Fruit fly (Drosophila melanogaster): Measurements from ENCODE around the gene Tet.

The Tet gene

dm6 chr3L:2866843-2867242 lies 12.1 kb downstream of the Tet start:
- TF ChIP-seq foxo (GFP tag; optimal IDR thresholded peaks at IDR 0.05): peak in 1 of 2 experiments; percentile 8
- no peak for TF ChIP-seq sage (GFP tag; optimal IDR thresholded peaks at IDR 0.05)
- no peak for TF ChIP-seq tai (GFP tag; optimal IDR thresholded peaks at IDR 0.05)
- TF ChIP-seq Hr78 (GFP tag; optimal IDR thresholded peaks at IDR 0.05): no peak
- peak; percentile 46 for TF ChIP-seq fru (GFP tag; optimal IDR thresholded peaks at IDR 0.05)
- TF ChIP-seq brk (GFP tag; optimal IDR thresholded peaks at IDR 0.05): no peak
- TF ChIP-seq woc (GFP tag; optimal IDR thresholded peaks at IDR 0.05): peak; percentile 48
- no peak for TF ChIP-seq pan (optimal IDR thresholded peaks at IDR 0.05)
- peak; percentile 26 for TF ChIP-seq HLH106 (tag; optimal IDR thresholded peaks at IDR 0.05)
- TF ChIP-seq h (GFP tag; optimal IDR thresholded peaks at IDR 0.05): peak; percentile 45
- TF ChIP-seq Rel (GFP tag; optimal IDR thresholded peaks at IDR 0.05): no peak
- TF ChIP-seq Rel (tag; optimal IDR thresholded peaks at IDR 0.05): no peak
- no peak for TF ChIP-seq Jra (GFP tag; optimal IDR thresholded peaks at IDR 0.05)
- TF ChIP-seq Hnf4 (GFP tag; optimal IDR thresholded peaks at IDR 0.05): no peak
- TF ChIP-seq jim (GFP tag; optimal IDR thresholded peaks at IDR 0.05): no peak
- no peak for TF ChIP-seq CG32264 (GFP tag; optimal IDR thresholded peaks at IDR 0.05)
- peak; percentile 53 for TF ChIP-seq Sp1 (GFP tag; optimal IDR thresholded peaks at IDR 0.05)
- TF ChIP-seq N (GFP tag; optimal IDR thresholded peaks at IDR 0.05): no peak
- no peak for TF ChIP-seq Vsx2 (GFP tag; optimal IDR thresholded peaks at IDR 0.05; ENCODE audit: partially characterized antibody)
- no peak for TF ChIP-seq GATAd (GFP tag; optimal IDR thresholded peaks at IDR 0.05)
- peak; percentile 64 for TF ChIP-seq rgr (GFP tag; optimal IDR thresholded peaks at IDR 0.05)
- no peak for TF ChIP-seq Hr83 (GFP tag; optimal IDR thresholded peaks at IDR 0.05; ENCODE audit: poor library complexity, severe bottlenecking)
- TF ChIP-seq OdsH (GFP tag; optimal IDR thresholded peaks at IDR 0.05): peak; percentile 49
- no peak for TF ChIP-seq CG9705 (GFP tag; optimal IDR thresholded peaks at IDR 0.05)
- TF ChIP-seq lola (GFP tag; optimal IDR thresholded peaks at IDR 0.05): no peak
- TF ChIP-seq psq (GFP tag; optimal IDR thresholded peaks at IDR 0.05): peak; percentile 10
- TF ChIP-seq Dif (GFP tag; optimal IDR thresholded peaks at IDR 0.05; ENCODE audit: partially characterized antibody): no peak
- peak; percentile 43 for TF ChIP-seq br (GFP tag; optimal IDR thresholded peaks at IDR 0.05)
- peak; percentile 46 for TF ChIP-seq ey (GFP tag; optimal IDR thresholded peaks at IDR 0.05)

dm6 chr3L:2865564-2865963 lies 13.4 kb downstream of the Tet start:
- TF ChIP-seq OdsH (GFP tag; optimal IDR thresholded peaks at IDR 0.05) (peak; percentile 40), ey (GFP tag; optimal IDR thresholded peaks at IDR 0.05) (peak; percentile 25), HLH106 (tag; optimal IDR thresholded peaks at IDR 0.05) (peak; percentile 64), h (GFP tag; optimal IDR thresholded peaks at IDR 0.05) (peak; percentile 77), pan (optimal IDR thresholded peaks at IDR 0.05) (no peak), foxo (GFP tag; optimal IDR thresholded peaks at IDR 0.05) (peak in 1 of 2 experiments; percentile 76), fru (GFP tag; optimal IDR thresholded peaks at IDR 0.05) (peak; percentile 57), br (GFP tag; optimal IDR thresholded peaks at IDR 0.05) (peak; percentile 37), psq (GFP tag; optimal IDR thresholded peaks at IDR 0.05) (peak; percentile 36), CrebA (GFP tag; optimal IDR thresholded peaks at IDR 0.05; ENCODE audit: borderline replicate concordance) (no peak), rgr (GFP tag; optimal IDR thresholded peaks at IDR 0.05) (peak; percentile 11)

- TF ChIP-seq GATAd (GFP tag; optimal IDR thresholded peaks at IDR 0.05): no peak
- no peak for TF ChIP-seq Hr83 (GFP tag; optimal IDR thresholded peaks at IDR 0.05; ENCODE audit: poor library complexity, severe bottlenecking)
- no peak for TF ChIP-seq tai (GFP tag; optimal IDR thresholded peaks at IDR 0.05)
- TF ChIP-seq jim (GFP tag; optimal IDR thresholded peaks at IDR 0.05): no peak
- no peak for TF ChIP-seq lola (GFP tag; optimal IDR thresholded peaks at IDR 0.05)
- TF ChIP-seq Mio (GFP tag; optimal IDR thresholded peaks at IDR 0.05): no peak
- no peak for TF ChIP-seq Vsx2 (GFP tag; optimal IDR thresholded peaks at IDR 0.05; ENCODE audit: partially characterized antibody)
- TF ChIP-seq usp (GFP tag; optimal IDR thresholded peaks at IDR 0.05): no peak
- TF ChIP-seq CrebA (GFP tag; optimal IDR thresholded peaks at IDR 0.05; ENCODE audit: borderline replicate concordance): no peak
- no peak for TF ChIP-seq dmrt93B (GFP tag; optimal IDR thresholded peaks at IDR 0.05)
- no peak for TF ChIP-seq fru (GFP tag; optimal IDR thresholded peaks at IDR 0.05)
- TF ChIP-seq psq (GFP tag; optimal IDR thresholded peaks at IDR 0.05): no peak
- no peak for TF ChIP-seq Dif (GFP tag; optimal IDR thresholded peaks at IDR 0.05; ENCODE audit: partially characterized antibody)
- no peak for TF ChIP-seq dsf (GFP tag; optimal IDR thresholded peaks at IDR 0.05; ENCODE audit: borderline replicate concordance)
- TF ChIP-seq OdsH (GFP tag; optimal IDR thresholded peaks at IDR 0.05): no peak
- TF ChIP-seq Hnf4 (GFP tag; optimal IDR thresholded peaks at IDR 0.05): no peak
- TF ChIP-seq foxo (GFP tag; optimal IDR thresholded peaks at IDR 0.05): no peak
- no peak for TF ChIP-seq Dfd (GFP tag; optimal IDR thresholded peaks at IDR 0.05)
- no peak for TF ChIP-seq Myc (optimal IDR thresholded peaks at IDR 0.05)
These were observed 14.5 kb downstream of the Tet start for dm6 chr3L:2864450-2864849.

Data from whole organism, wandering third instar larva.